Fruit fly (Drosophila melanogaster) whole organism, embryonic: ENCODE measurements around the gene lark.

Source experiments
- Bgb ChIP-seq: fragments of 200-800 bp; sonication (Bioruptor generic); IDR thresholded peaks from 2 replicates; pipeline ENCODE4 v1.3.6; 2022; ENCODE audit warnings: missing biosample characterization, missing genetic modification characterization; ENCODE audit not compliant: partially characterized antibody
- Blimp-1 ChIP-seq: fragments of 200-800 bp; sonication (Bioruptor generic); optimal IDR thresholded peaks from 3 replicates; lab custom pipeline; 2018; ENCODE audit warnings: missing biosample characterization, missing genetic modification characterization, mild to moderate bottlenecking, moderate library complexity, missing genetic modification reagents
- C15 ChIP-seq: fragments of 200-800 bp; sonication (Bioruptor generic); IDR thresholded peaks from 3 replicates; pipeline ENCODE4 v1.3.6; 2022; ENCODE audit warnings: missing biosample characterization, missing genetic modification characterization
- CG11560 ChIP-seq: fragments of 200-800 bp; sonication (Bioruptor generic); IDR thresholded peaks from 3 replicates; pipeline ENCODE4 v1.3.6; 2022; ENCODE audit warnings: missing biosample characterization, missing genetic modification characterization
- CG11696 ChIP-seq: fragments of 200-800 bp; sonication (Bioruptor generic); IDR thresholded peaks from 2 replicates; pipeline ENCODE4 v1.3.6; 2022; ENCODE audit warnings: missing biosample characterization, missing genetic modification characterization
- CG1233 ChIP-seq: fragments of 200-800 bp; sonication (Bioruptor generic); optimal IDR thresholded peaks from 4 replicates; lab custom pipeline; 2018; ENCODE audit warnings: missing biosample characterization, mild to moderate bottlenecking, missing genetic modification characterization
- CG13123 ChIP-seq: fragments of 200-800 bp; sonication (Bioruptor generic); optimal IDR thresholded peaks from 2 replicates; lab custom pipeline; 2016; ENCODE audit warnings: missing biosample characterization, missing genetic modification characterization
- CG14014 ChIP-seq: fragments of 200-800 bp; sonication (Bioruptor generic); IDR thresholded peaks from 2 replicates; pipeline ENCODE4 v1.3.6; 2022; ENCODE audit warnings: missing biosample characterization, missing genetic modification characterization
- CG15269 ChIP-seq: fragments of 200-800 bp; sonication (Bioruptor generic); optimal IDR thresholded peaks from 2 replicates; lab custom pipeline; 2018; ENCODE audit warnings: missing biosample characterization, mild to moderate bottlenecking, missing genetic modification characterization, moderate library complexity
- CG17186 ChIP-seq: fragments of 200-800 bp; sonication (Bioruptor generic); optimal IDR thresholded peaks from 3 replicates; lab custom pipeline; 2017; ENCODE audit warnings: missing biosample characterization, missing genetic modification reagents, missing genetic modification characterization
- CG17359 ChIP-seq: fragments of 200-800 bp; sonication (Bioruptor generic); optimal IDR thresholded peaks from 3 replicates; lab custom pipeline; 2018; ENCODE audit warnings: missing biosample characterization, mild to moderate bottlenecking, missing genetic modification characterization, moderate library complexity
- CG32767 ChIP-seq: fragments of 200-800 bp; sonication (Bioruptor generic); IDR thresholded peaks from 2 replicates; pipeline ENCODE4 v1.3.6; 2022; ENCODE audit warnings: missing biosample characterization, missing genetic modification characterization
- CG34224 ChIP-seq: fragments of 200-800 bp; sonication (Bioruptor generic); IDR thresholded peaks from 3 replicates; pipeline ENCODE4 v1.3.6; 2022; ENCODE audit warnings: missing biosample characterization, missing genetic modification characterization; ENCODE audit not compliant: partially characterized antibody
- CG34376 ChIP-seq: fragments of 200-800 bp; sonication (Bioruptor generic); optimal IDR thresholded peaks from 2 replicates; lab custom pipeline; 2018; ENCODE audit warnings: missing biosample characterization, mild to moderate bottlenecking, missing genetic modification characterization
- CG42726 ChIP-seq: fragments of 200-800 bp; sonication (Bioruptor generic); IDR thresholded peaks from 2 replicates; pipeline ENCODE4 v1.3.6; 2022; ENCODE audit warnings: missing biosample characterization, missing genetic modification characterization; ENCODE audit not compliant: partially characterized antibody
- CG4820 ChIP-seq: fragments of 200-800 bp; sonication (Bioruptor generic); optimal IDR thresholded peaks from 3 replicates; lab custom pipeline; 2016; ENCODE audit warnings: missing biosample characterization, missing genetic modification characterization
- CG6765 ChIP-seq: fragments of 200-800 bp; sonication (Bioruptor generic); optimal IDR thresholded peaks from 3 replicates; lab custom pipeline; 2017; ENCODE audit warnings: missing biosample characterization, mild to moderate bottlenecking, missing genetic modification characterization
- CG7745 ChIP-seq: fragments of 200-800 bp; sonication (Bioruptor generic); optimal IDR thresholded peaks from 2 replicates; lab custom pipeline; 2018; ENCODE audit warnings: missing biosample characterization, mild to moderate bottlenecking, missing genetic modification characterization, moderate library complexity
- CG9215 ChIP-seq: fragments of 200-800 bp; sonication (Bioruptor generic); IDR thresholded peaks from 2 replicates; pipeline ENCODE4 v1.3.6; 2022; ENCODE audit warnings: missing biosample characterization, missing genetic modification characterization
- CTCF ChIP-seq: fragments of 200-800 bp; sonication (Bioruptor generic); optimal IDR thresholded peaks from 2 replicates; lab custom pipeline; 2017; ENCODE audit warnings: missing biosample characterization, mild to moderate bottlenecking, missing genetic modification characterization, moderate library complexity
- Dbx ChIP-seq: fragments of 200-800 bp; sonication (Bioruptor generic); IDR thresholded peaks from 3 replicates; pipeline ENCODE4 v1.3.6; 2022; ENCODE audit warnings: missing biosample characterization, missing genetic modification characterization
- Dip2 ChIP-seq: fragments of 200-800 bp; sonication (Bioruptor generic); IDR thresholded peaks from 2 replicates; pipeline ENCODE4 v1.3.6; 2022; ENCODE audit warnings: missing biosample characterization, missing genetic modification characterization
- Dp ChIP-seq: fragments of 200-800 bp; sonication (Bioruptor generic); optimal IDR thresholded peaks from 2 replicates; lab custom pipeline; 2018; ENCODE audit warnings: missing biosample characterization, mild to moderate bottlenecking, missing genetic modification characterization, moderate library complexity
- E2f1 ChIP-seq: fragments of 200-800 bp; sonication (Bioruptor generic); IDR thresholded peaks from 2 replicates; pipeline ENCODE4 v1.3.6; 2022; ENCODE audit warnings: missing biosample characterization, missing genetic modification characterization
- Gsc ChIP-seq: fragments of 200-800 bp; sonication (Bioruptor generic); IDR thresholded peaks from 2 replicates; pipeline ENCODE4 v1.3.6; 2022; ENCODE audit warnings: missing biosample characterization, missing genetic modification characterization
- Hand ChIP-seq: fragments of 200-800 bp; sonication (Bioruptor generic); optimal IDR thresholded peaks from 2 replicates; lab custom pipeline; 2017; ENCODE audit warnings: mild to moderate bottlenecking, missing biosample characterization, missing genetic modification reagents, missing genetic modification characterization
- MESR4 ChIP-seq: fragments of 200-800 bp; sonication (Bioruptor generic); optimal IDR thresholded peaks from 2 replicates; lab custom pipeline; 2018; ENCODE audit warnings: missing biosample characterization, mild to moderate bottlenecking, missing genetic modification characterization, moderate library complexity
- Med ChIP-seq: fragments of 200-800 bp; sonication (Bioruptor generic); peaks from one replicate; lab custom pipeline; 2016; ENCODE audit warnings: missing biosample characterization, missing genetic modification characterization, mild to moderate bottlenecking, inconsistent platforms, moderate library complexity
- Meics ChIP-seq: fragments of 200-800 bp; sonication (Bioruptor generic); optimal IDR thresholded peaks from 2 replicates; lab custom pipeline; 2017; ENCODE audit warnings: missing biosample characterization, mild to moderate bottlenecking, missing genetic modification characterization
- Mrtf ChIP-seq: fragments of 200-800 bp; sonication (Bioruptor generic); IDR thresholded peaks from 3 replicates; pipeline ENCODE4 v1.3.6; 2022; ENCODE audit warnings: missing biosample characterization, missing genetic modification characterization
- Neu2 ChIP-seq: fragments of 200-800 bp; sonication (Bioruptor generic); optimal IDR thresholded peaks from 3 replicates; lab custom pipeline; 2016; ENCODE audit warnings: missing biosample characterization, missing genetic modification characterization, borderline replicate concordance
- Opbp ChIP-seq: fragments of 200-800 bp; sonication (Bioruptor generic); IDR thresholded peaks from 3 replicates; pipeline ENCODE4 v1.3.6; 2022; ENCODE audit warnings: missing biosample characterization, missing genetic modification characterization; ENCODE audit not compliant: partially characterized antibody
- Sox102F ChIP-seq: fragments of 200-800 bp; sonication (Bioruptor generic); optimal IDR thresholded peaks from 2 replicates; lab custom pipeline; 2018; ENCODE audit warnings: missing biosample characterization, mild to moderate bottlenecking, missing genetic modification characterization, moderate library complexity
- ase ChIP-seq: fragments of 200-800 bp; sonication (Bioruptor generic); IDR thresholded peaks from 3 replicates; pipeline ENCODE4 v1.3.6; 2022; ENCODE audit warnings: missing biosample characterization, missing genetic modification characterization
- cas ChIP-seq: fragments of 200-800 bp; sonication (Bioruptor generic); IDR thresholded peaks from 2 replicates; pipeline ENCODE4 v1.3.6; 2022; ENCODE audit warnings: missing biosample characterization, missing genetic modification characterization
- caup ChIP-seq: fragments of 200-800 bp; sonication (Bioruptor generic); optimal IDR thresholded peaks from 3 replicates; lab custom pipeline; 2017; ENCODE audit warnings: missing biosample characterization, mild to moderate bottlenecking, missing genetic modification characterization, moderate library complexity; ENCODE audit not compliant: severe bottlenecking
- gt ChIP-seq: fragments of 200-800 bp; sonication (Bioruptor generic); IDR thresholded peaks from 2 replicates; pipeline ENCODE4 v1.3.6; 2022; ENCODE audit warnings: missing biosample characterization, missing genetic modification characterization
- kni ChIP-seq: fragments of 200-800 bp; sonication (Bioruptor generic); optimal IDR thresholded peaks from 3 replicates; lab custom pipeline; 2017; ENCODE audit warnings: mild to moderate bottlenecking, missing biosample characterization, missing genetic modification reagents, missing genetic modification characterization
- knrl ChIP-seq: fragments of 200-800 bp; sonication (Bioruptor generic); IDR thresholded peaks from 3 replicates; pipeline ENCODE4 v1.3.6; 2022; ENCODE audit warnings: missing biosample characterization, missing genetic modification characterization; ENCODE audit not compliant: partially characterized antibody
- lola ChIP-seq, 3 experiments: fragments of >200 bp in 2 of 3; fragments of 200-800 bp in 1 of 3; sonication (Bioruptor generic) in 1 of 3; optimal IDR thresholded peaks; 2 replicates each; lab custom pipeline; 2017 to 2019; ENCODE audit warnings: missing biosample characterization in 3 of 3, missing genetic modification characterization in 3 of 3, mild to moderate bottlenecking in 1 of 3, moderate library complexity in 1 of 3
- pfk ChIP-seq: fragments of 200-800 bp; sonication (Bioruptor generic); optimal IDR thresholded peaks from 2 replicates; lab custom pipeline; 2018; ENCODE audit warnings: missing biosample characterization, mild to moderate bottlenecking, missing genetic modification characterization, moderate library complexity
- prd ChIP-seq, 3 experiments: fragments of >200 bp in 2 of 3; fragments of 200-800 bp in 1 of 3; sonication (Bioruptor generic) in 1 of 3; optimal IDR thresholded peaks in 2 of 3; IDR thresholded peaks in 1 of 3; 2 replicates in 2 of 3; 3 replicates in 1 of 3; pipeline versions ENCODE4 v1.3.6 to Lab custom; 2017 to 2022; ENCODE audit warnings: missing biosample characterization in 1 of 3, missing genetic modification characterization in 1 of 3
- ranshi ChIP-seq: fragments of 200-800 bp; sonication (Bioruptor generic); IDR thresholded peaks from 2 replicates; pipeline ENCODE4 v1.3.6; 2022; ENCODE audit warnings: missing biosample characterization, missing genetic modification characterization
- run ChIP-seq: fragments of 200-800 bp; sonication (Bioruptor generic); optimal IDR thresholded peaks from 3 replicates; lab custom pipeline; 2018; ENCODE audit warnings: missing biosample characterization, mild to moderate bottlenecking, missing genetic modification characterization
- unc-4 ChIP-seq: fragments of 200-800 bp; sonication (Bioruptor generic); IDR thresholded peaks from 2 replicates; pipeline ENCODE4 v1.3.6; 2022; ENCODE audit warnings: missing biosample characterization, missing genetic modification characterization; ENCODE audit not compliant: partially characterized antibody
- vnd ChIP-seq: fragments of 200-800 bp; sonication (Bioruptor generic); IDR thresholded peaks from 3 replicates; pipeline ENCODE4 v1.3.6; 2022; ENCODE audit warnings: missing biosample characterization, missing genetic modification characterization; ENCODE audit not compliant: partially characterized antibody
- wek ChIP-seq: fragments of 200-800 bp; sonication (Bioruptor generic); optimal IDR thresholded peaks from 3 replicates; lab custom pipeline; 2018; ENCODE audit warnings: missing biosample characterization, mild to moderate bottlenecking, missing genetic modification characterization, moderate library complexity
- yki ChIP-seq: fragments of >200 bp; optimal IDR thresholded peaks from 3 replicates; lab custom pipeline; 2018
- zen ChIP-seq: fragments of 200-800 bp; sonication (Bioruptor generic); optimal IDR thresholded peaks from 3 replicates; lab custom pipeline; 2018; ENCODE audit warnings: missing biosample characterization, mild to moderate bottlenecking, missing genetic modification characterization, moderate library complexity

Gene lark

dm6 chr3L:7323348-7323747 lies 15.7 kb upstream of the lark start, which contains the start of the genes RhoGEF4 and Rint1 (continued):
- peak; percentile 37; the same call in 1 of the 2 replicates for TF ChIP-seq unc-4 (GFP tag; lab: Robert Waterston, UW)
- TF ChIP-seq pfk (GFP tag; lab: Kevin White, UChicago) = no peak
- TF ChIP-seq ase (GFP tag; lab: Robert Waterston, UW) = 0 out of 3 replicates have a peak, but pooled peaks have one; percentile 41
- TF ChIP-seq Med = peak; percentile 90
- TF ChIP-seq knrl (GFP tag; lab: Robert Waterston, UW) = peak; percentile 38; the same call in 1 of the 3 replicates
- no peak for TF ChIP-seq Neu2 (GFP tag; lab: Kevin White, UChicago)
- peak; percentile 71 for TF ChIP-seq CG9215 (GFP tag; lab: Robert Waterston, UW)
- peak; percentile 78 for TF ChIP-seq CG17186 (GFP tag; lab: Kevin White, UChicago)
- TF ChIP-seq CG42726 = 0 out of 2 replicates have a peak, but pooled peaks have one; percentile 58
- no peak for TF ChIP-seq CG11696 (GFP tag; lab: Robert Waterston, UW)
- peak; percentile 52 for TF ChIP-seq Blimp-1 (GFP tag; lab: Kevin White, UChicago)
- TF ChIP-seq cas (GFP tag; lab: Robert Waterston, UW) = 0 out of 2 replicates have a peak, but pooled peaks have one; percentile 55
- TF ChIP-seq prd (optimal IDR thresholded peaks at IDR 0.05; lab: Kevin White, UChicago) = no peak
- peak; percentile 89 for TF ChIP-seq prd (GFP tag; IDR thresholded peaks at IDR 0.05; lab: Robert Waterston, UW)
- no peak for TF ChIP-seq CG7745 (tag; lab: Kevin White, UChicago)
- TF ChIP-seq Bgb = no peak
- TF ChIP-seq Opbp (GFP tag; lab: Robert Waterston, UW) = no peak; the same call in 2 of the 3 replicates
- TF ChIP-seq yki (lab: Kevin White, UChicago) = no peak
- no peak for TF ChIP-seq C15 (GFP tag; lab: Robert Waterston, UW)
- peak; percentile 43 for TF ChIP-seq CG17359 (tag; lab: Kevin White, UChicago)
- TF ChIP-seq gt (GFP tag; lab: Robert Waterston, UW) = no peak
- TF ChIP-seq caup = peak; percentile 34
- TF ChIP-seq Dip2 (GFP tag; lab: Robert Waterston, UW) = no peak
- peak; percentile 73 for TF ChIP-seq zen (tag; lab: Kevin White, UChicago)
- TF ChIP-seq CG34224 (GFP tag; lab: Robert Waterston, UW) = no peak
- peak; percentile 72 for TF ChIP-seq Sox102F (GFP tag; lab: Kevin White, UChicago)
- TF ChIP-seq E2f1 = peak; percentile 80
- peak; percentile 81; the same call in 2 of the 3 replicates for TF ChIP-seq Dbx
- TF ChIP-seq CTCF (GFP tag; lab: Kevin White, UChicago) = no peak
- TF ChIP-seq run (tag; lab: Kevin White, UChicago) = no peak
- no peak for TF ChIP-seq CG15269 (tag; lab: Kevin White, UChicago)
- peak; percentile 38 for TF ChIP-seq Meics (GFP tag; lab: Kevin White, UChicago)
- no peak for TF ChIP-seq CG34376 (GFP tag; lab: Kevin White, UChicago)
- 0 out of 3 replicates have a peak, but pooled peaks have one; percentile 36 for TF ChIP-seq Mrtf (GFP tag; lab: Robert Waterston, UW)
- TF ChIP-seq vnd (GFP tag; lab: Robert Waterston, UW) = no peak
- peak; percentile 41; the same call in 1 of the 2 replicates for TF ChIP-seq Gsc (GFP tag; lab: Robert Waterston, UW)
- TF ChIP-seq CG32767 (GFP tag; lab: Robert Waterston, UW) = no peak
- peak in 1 of 3 experiments; percentile 70 for TF ChIP-seq lola (GFP tag; optimal IDR thresholded peaks at IDR 0.05; lab: Kevin White, UChicago)
- peak; percentile 52 for TF ChIP-seq CG13123 (GFP tag; lab: Kevin White, UChicago)
- TF ChIP-seq CG4820 (GFP tag; lab: Kevin White, UChicago) = peak; percentile 54
- TF ChIP-seq kni (GFP tag; lab: Kevin White, UChicago) = no peak
- TF ChIP-seq wek (GFP tag; lab: Kevin White, UChicago) = no peak
- TF ChIP-seq Dp = peak; percentile 92
- peak; percentile 28 for TF ChIP-seq MESR4 (GFP tag; lab: Kevin White, UChicago)
- TF ChIP-seq Hand = no peak
- 0 out of 3 replicates have a peak, but pooled peaks have one; percentile 44 for TF ChIP-seq CG11560 (tag; lab: Robert Waterston, UW)
- TF ChIP-seq CG1233 (GFP tag; lab: Kevin White, UChicago) = no peak
- no peak for TF ChIP-seq CG14014
- peak; percentile 79; the same call in 1 of the 2 replicates for TF ChIP-seq ranshi
- no peak for TF ChIP-seq CG6765 (GFP tag; lab: Kevin White, UChicago)
